Worm (Caenorhabditis elegans) whole organism, early embryonic: Measurements from ENCODE around the gene T28F3.8.

Source experiments
- B0310.2 ChIP-seq: sonication (generic microtip); optimal IDR thresholded peaks from 2 replicates; lab custom pipeline; 2016; ENCODE audit warnings: mild to moderate bottlenecking, missing genetic modification characterization, missing compliant biosample characterization
- F13C5.2 ChIP-seq: sonication (generic microtip); optimal IDR thresholded peaks from 2 replicates; lab custom pipeline; 2017; ENCODE audit warnings: mild to moderate bottlenecking, missing genetic modification characterization, inconsistent platforms, missing compliant biosample characterization
- aly-1 ChIP-seq: sonication (generic microtip); optimal IDR thresholded peaks from 2 replicates; lab custom pipeline; 2016; ENCODE audit warnings: missing genetic modification characterization, missing compliant biosample characterization
- ama-1 ChIP-seq: fragments of 150-350 bp; optimal IDR thresholded peaks from 2 replicates; lab custom pipeline; 2014
- ceh-13 ChIP-seq: fragments of 200-800 bp; sonication (Bioruptor generic); optimal IDR thresholded peaks from 2 replicates; lab custom pipeline; 2018; ENCODE audit warnings: mild to moderate bottlenecking, missing genetic modification characterization, missing compliant biosample characterization
- ceh-36 ChIP-seq: sonication (generic microtip); optimal IDR thresholded peaks from 2 replicates; lab custom pipeline; 2016; ENCODE audit warnings: missing genetic modification characterization, inconsistent platforms, missing compliant biosample characterization
- ets-7 ChIP-seq: sonication (generic microtip); optimal IDR thresholded peaks from 2 replicates; lab custom pipeline; 2016; ENCODE audit warnings: missing genotype, missing genetic modification characterization, missing compliant biosample characterization
- flt-1 ChIP-seq: fragments of 200-800 bp; sonication (Bioruptor generic); IDR thresholded peaks from 2 replicates; pipeline ENCODE4 v1.3.6; 2022; ENCODE audit warnings: missing genetic modification characterization, missing compliant biosample characterization
- hmbx-1 ChIP-seq: sonication (generic microtip); optimal IDR thresholded peaks from 2 replicates; lab custom pipeline; 2016; ENCODE audit warnings: mild to moderate bottlenecking, missing genetic modification characterization, missing compliant biosample characterization
- hmg-4 ChIP-seq: fragments of 200-800 bp; sonication (Bioruptor generic); optimal IDR thresholded peaks from 2 replicates; lab custom pipeline; 2018; ENCODE audit warnings: mild to moderate bottlenecking, missing genetic modification characterization, missing compliant biosample characterization
- hnd-1 ChIP-seq: sonication (generic microtip); optimal IDR thresholded peaks from 2 replicates; lab custom pipeline; 2016; ENCODE audit warnings: missing genetic modification characterization, missing compliant biosample characterization
- pes-1 ChIP-seq: fragments of 200-800 bp; sonication (Bioruptor generic); IDR thresholded peaks from 2 replicates; pipeline ENCODE4 v1.3.6; 2022; ENCODE audit warnings: missing genetic modification reagents, missing genetic modification characterization, missing compliant biosample characterization
- scrt-1 ChIP-seq: fragments of 200-800 bp; sonication (Bioruptor generic); IDR thresholded peaks from 2 replicates; pipeline ENCODE4 v1.3.6; 2022; ENCODE audit warnings: missing genetic modification characterization, missing compliant biosample characterization
- sea-1 ChIP-seq: fragments of 200-800 bp; sonication (Bioruptor generic); conservative IDR thresholded peaks from 2 replicates; pipeline ENCODE4 v1.3.6; 2022; ENCODE audit warnings: missing genetic modification characterization, missing compliant biosample characterization
- tbx-11 ChIP-seq: fragments of 200-800 bp; sonication (Bioruptor generic); IDR thresholded peaks from 2 replicates; pipeline ENCODE4 v1.3.6; 2022; ENCODE audit warnings: missing genetic modification characterization, missing compliant biosample characterization
- tbx-37 ChIP-seq: fragments of 200-800 bp; sonication (Bioruptor generic); conservative IDR thresholded peaks from 2 replicates; pipeline ENCODE4 v1.3.6; 2022; ENCODE audit warnings: missing genetic modification reagents, missing genetic modification characterization, missing compliant biosample characterization
- tra-4 ChIP-seq: sonication (generic microtip); optimal IDR thresholded peaks from 2 replicates; lab custom pipeline; 2017; ENCODE audit warnings: missing genetic modification characterization, missing compliant biosample characterization

The T28F3.8 gene

ce11 chrIV:17287908-17288675, 19.0 kb downstream of the T28F3.8 start, which contains the start of gene zipt-7.1:
zipt-7.1 (minus strand) TSS chrIV:17288139.
- TF ChIP-seq ets-7 (no peak), hnd-1 (tag; lab: Kevin White, UChicago) (no peak), tbx-37 (GFP tag; lab: Robert Waterston, UW) (no peak), aly-1 (no peak), hmg-4 (GFP tag; lab: Kevin White, UChicago) (no peak), ceh-36 (tag; lab: Kevin White, UChicago) (no peak), pes-1 (GFP tag; lab: Robert Waterston, UW) (no peak), scrt-1 (GFP tag; lab: Robert Waterston, UW) (no peak), tra-4 (no peak)

DNA sequence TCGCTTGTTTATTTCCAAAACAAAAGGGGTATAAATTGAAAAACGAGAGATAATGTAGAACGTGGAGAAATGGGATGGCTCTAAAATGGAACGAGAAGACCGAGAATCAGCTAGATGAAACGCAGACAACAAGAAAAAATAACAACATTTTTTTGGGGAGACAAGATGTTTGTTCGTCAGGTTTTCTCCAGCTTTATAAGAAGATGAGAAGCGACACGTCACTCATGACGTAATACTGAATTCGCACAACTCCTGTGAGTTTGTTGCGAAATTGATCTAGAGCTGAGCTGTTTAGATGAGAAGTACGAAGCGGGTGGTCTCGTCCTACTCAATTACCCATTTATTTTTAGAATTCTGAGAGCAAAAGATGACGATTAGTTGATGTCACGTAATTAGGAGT, 21.9 kb downstream of the T28F3.8 start:
- TF ChIP-seq F13C5.2 (tag; lab: Kevin White, UChicago), result no peak

ce11 chrIV:17284099-17284498, 23.0 kb downstream of the T28F3.8 start, which contains the start of gene nra-1:
nra-1 (minus strand) TSS chrIV:17284199.
- no peak for TF ChIP-seq tbx-11 (GFP tag; lab: Robert Waterston, UW)
- no peak for TF ChIP-seq B0310.2 (tag; lab: Kevin White, UChicago)
- no peak for TF ChIP-seq flt-1 (GFP tag; lab: Robert Waterston, UW)
- no peak for TF ChIP-seq tbx-37 (GFP tag; lab: Robert Waterston, UW)
- no peak for TF ChIP-seq sea-1 (GFP tag; lab: Robert Waterston, UW)
- no peak for TF ChIP-seq scrt-1 (GFP tag; lab: Robert Waterston, UW)
- no peak for TF ChIP-seq F13C5.2 (tag; lab: Kevin White, UChicago)
- TF ChIP-seq hmg-4 (GFP tag; lab: Kevin White, UChicago), result no peak
- no peak for TF ChIP-seq aly-1
- no peak for TF ChIP-seq tra-4
- TF ChIP-seq hmbx-1 (tag; lab: Kevin White, UChicago), result no peak
- no peak for TF ChIP-seq ama-1 (lab: Kevin White, UChicago)
- TF ChIP-seq pes-1 (GFP tag; lab: Robert Waterston, UW), result no peak
- no peak for TF ChIP-seq ets-7
- no peak for TF ChIP-seq hnd-1 (tag; lab: Kevin White, UChicago)
- TF ChIP-seq ceh-13 (GFP tag; lab: Kevin White, UChicago), result no peak
- no peak for TF ChIP-seq ceh-36 (tag; lab: Kevin White, UChicago)

ce11 chrIV:17281060-17282021, 25.8 kb downstream of the T28F3.8 start:
- peak; percentile 42 for TF ChIP-seq ceh-36 (tag; lab: Kevin White, UChicago)
- no peak for TF ChIP-seq sea-1 (GFP tag; lab: Robert Waterston, UW)
- TF ChIP-seq tbx-37 (GFP tag; lab: Robert Waterston, UW), result 0 out of 2 replicates have a peak, but pooled peaks have one; percentile 7

DNA sequence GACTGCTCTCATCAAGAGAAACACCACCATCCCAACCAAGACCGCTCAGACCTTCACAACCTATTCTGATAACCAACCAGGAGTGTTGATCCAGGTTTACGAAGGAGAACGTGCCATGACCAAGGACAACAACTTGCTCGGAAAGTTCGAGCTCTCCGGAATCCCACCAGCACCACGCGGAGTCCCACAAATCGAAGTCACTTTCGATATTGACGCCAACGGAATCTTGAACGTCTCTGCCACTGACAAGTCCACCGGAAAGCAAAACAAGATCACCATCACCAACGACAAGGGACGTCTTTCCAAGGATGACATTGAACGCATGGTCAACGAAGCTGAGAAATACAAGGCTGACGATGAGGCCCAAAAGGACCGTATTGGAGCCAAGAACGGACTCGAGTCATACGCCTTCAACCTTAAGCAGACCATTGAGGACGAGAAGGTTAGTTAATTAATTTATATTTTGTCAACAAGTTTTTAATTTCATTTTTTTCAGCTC, 26.6 kb downstream of the T28F3.8 start:
- TF ChIP-seq ama-1 (lab: Kevin White, UChicago) (peak; percentile 85), sea-1 (GFP tag; lab: Robert Waterston, UW) (no peak), B0310.2 (tag; lab: Kevin White, UChicago) (no peak), tra-4 (no peak), ets-7 (no peak), flt-1 (GFP tag; lab: Robert Waterston, UW) (0 out of 2 replicates have a peak, but pooled peaks have one; percentile 4)

- TF ChIP-seq B0310.2 (tag; lab: Kevin White, UChicago), result no peak
- TF ChIP-seq F13C5.2 (tag; lab: Kevin White, UChicago), result no peak
- TF ChIP-seq tra-4, result no peak
- TF ChIP-seq ets-7, result no peak
- TF ChIP-seq ceh-13 (GFP tag; lab: Kevin White, UChicago), result no peak
- TF ChIP-seq flt-1 (GFP tag; lab: Robert Waterston, UW), result no peak
- TF ChIP-seq aly-1, result peak; percentile 34
- no peak for TF ChIP-seq hnd-1 (tag; lab: Kevin White, UChicago)
- no peak for TF ChIP-seq tbx-37 (GFP tag; lab: Robert Waterston, UW)
- no peak for TF ChIP-seq ama-1 (lab: Kevin White, UChicago)
- no peak for TF ChIP-seq hmbx-1 (tag; lab: Kevin White, UChicago)
- no peak for TF ChIP-seq pes-1 (GFP tag; lab: Robert Waterston, UW)
- TF ChIP-seq tbx-11 (GFP tag; lab: Robert Waterston, UW), result no peak
- TF ChIP-seq sea-1 (GFP tag; lab: Robert Waterston, UW), result 0 out of 2 replicates have a peak, but pooled peaks have one; percentile 52
- no peak for TF ChIP-seq hmg-4 (GFP tag; lab: Kevin White, UChicago)
- TF ChIP-seq scrt-1 (GFP tag; lab: Robert Waterston, UW), result no peak
- TF ChIP-seq ceh-36 (tag; lab: Kevin White, UChicago), result no peak
Observed at ce11 chrIV:17279592-17280440, 27.3 kb downstream of the T28F3.8 start.
